Fruit fly (Drosophila melanogaster) whole organism, larva: Measurements from ENCODE around the gene CG7903.

Source experiments
- noc ChIP-seq: fragments of 200-800 bp; sonication (Bioruptor generic); optimal IDR thresholded peaks from 3 replicates; lab custom pipeline; 2019; ENCODE audit warnings: missing biosample characterization, mild to moderate bottlenecking, missing genetic modification characterization, moderate library complexity

The CG7903 gene

dm6 chr3R:30012602-30013489 is 17.8 kb upstream of the CG7903 start:
- peak; percentile 71 for TF ChIP-seq noc (tag; lab: Kevin White, UChicago)

- TF ChIP-seq noc (tag; lab: Kevin White, UChicago): no peak
Observed at dm6 chr3R:30009173-30009572, 14.1 kb upstream of the CG7903 start, which contains the start of gene CG7912. Gene CG7912 (minus strand): TSS chr3R:30009189.

- no peak for TF ChIP-seq noc (tag; lab: Kevin White, UChicago)
Observed at dm6 chr3R:30005332-30005979, 10.4 kb upstream of the CG7903 start.

dm6 chr3R:30004648-30005047 is 9.6 kb upstream of the CG7903 start, which contains the start of the genes Nlp and Nph:
Gene Nlp (plus strand): TSS chr3R:30004785.
Gene Nph (minus strand): TSS chr3R:30004861.
- peak; percentile 34 for TF ChIP-seq noc (tag; lab: Kevin White, UChicago)

- TF ChIP-seq noc (tag; lab: Kevin White, UChicago): no peak
Observed at dm6 chr3R:30000286-30000685, 5.3 kb upstream of the CG7903 start, which contains the start of gene Tace. Gene Tace (plus strand): TSS chr3R:30000530.

dm6 chr3R:29999495-29999894 is 4.5 kb upstream of the CG7903 start, which contains the start of gene CG34298:
Gene CG34298 (plus strand): TSS chr3R:29999795.
- no peak for TF ChIP-seq noc (tag; lab: Kevin White, UChicago)

dm6 chr3R:29997607-29998236 is 2.7 kb upstream of the CG7903 start, which contains the start of the genes CG15525 and CG11504:
Gene CG15525 (minus strand): TSS chr3R:29997676.
Gene CG11504 (plus strand): TSS chr3R:29997900.
- no peak for TF ChIP-seq noc (tag; lab: Kevin White, UChicago)

dm6 chr3R:29993134-29993533 is 1.9 kb downstream of the CG7903 start, which contains the start of gene Acph-1:
Gene Acph-1 (minus strand): TSS chr3R:29993411.
- TF ChIP-seq noc (tag; lab: Kevin White, UChicago): no peak

- TF ChIP-seq noc (tag; lab: Kevin White, UChicago): no peak
Observed at dm6 chr3R:29990681-29991080, 4.3 kb downstream of the CG7903 start.

- TF ChIP-seq noc (tag; lab: Kevin White, UChicago): no peak
Observed at dm6 chr3R:29985219-29985618, 9.8 kb downstream of the CG7903 start.

- TF ChIP-seq noc (tag; lab: Kevin White, UChicago): no peak
Observed at dm6 chr3R:29983886-29984285, 11.1 kb downstream of the CG7903 start.

dm6 chr3R:29983073-29983544 is 11.9 kb downstream of the CG7903 start, which contains the start of gene CG7896:
Gene CG7896 (plus strand): TSS chr3R:29983426.
- peak; percentile 75 for TF ChIP-seq noc (tag; lab: Kevin White, UChicago)

dm6 chr3R:29982027-29982426 is 13.0 kb downstream of the CG7903 start:
- TF ChIP-seq noc (tag; lab: Kevin White, UChicago): no peak

- TF ChIP-seq noc (tag; lab: Kevin White, UChicago): no peak
Observed at dm6 chr3R:29981479-29981878, 13.6 kb downstream of the CG7903 start.

- no peak for TF ChIP-seq noc (tag; lab: Kevin White, UChicago)
Observed at dm6 chr3R:29978595-29978994, 16.4 kb downstream of the CG7903 start.
